Fruit fly (Drosophila melanogaster): ENCODE data around the gene CG8892.

DNA sequence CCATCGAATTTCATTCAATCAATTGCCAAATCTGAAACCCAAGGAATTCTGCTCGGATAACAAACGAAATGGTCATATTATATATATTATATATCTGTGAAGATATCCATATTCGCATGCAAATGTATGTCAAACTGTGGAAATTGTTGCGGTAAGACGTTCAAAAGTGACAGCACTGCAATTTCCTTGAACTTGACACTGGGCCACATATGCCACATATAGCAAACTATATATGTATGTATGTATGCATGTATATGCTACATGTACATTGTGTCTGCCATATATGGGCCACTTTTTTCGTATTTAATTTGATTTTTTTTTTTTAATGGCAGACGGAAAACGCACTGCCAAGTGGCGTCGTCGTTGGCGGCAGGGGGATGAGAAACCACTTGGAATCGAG is 39.1 kb upstream of the CG8892 start:
- TF ChIP-seq Mnt (GFP tag; optimal IDR thresholded peaks at IDR 0.05) (no peak), CG33017 (tag; optimal IDR thresholded peaks at IDR 0.05) (no peak), kay (GFP tag; ENCODE audit: borderline replicate concordance) (no peak), CG11617 (GFP tag; optimal IDR thresholded peaks at IDR 0.05) (no peak), CG7101 (tag; optimal IDR thresholded peaks at IDR 0.05) (no peak), ovo (GFP tag; optimal IDR thresholded peaks at IDR 0.05) (no peak)

All from whole organism, adult.